Worm (Caenorhabditis elegans): Measurements from ENCODE around the gene ZK792.7.

- TF ChIP-seq T22C8.4 (GFP tag; IDR thresholded peaks at IDR 0.05) (no peak), tab-1 (GFP tag; IDR thresholded peaks at IDR 0.05) (no peak), ztf-29 (GFP tag; IDR thresholded peaks at IDR 0.05) (no peak), cog-1 (tag; optimal IDR thresholded peaks at IDR 0.05) (no peak), ref-1 (GFP tag; conservative IDR thresholded peaks at IDR 0.05) (no peak), flt-1 (GFP tag; IDR thresholded peaks at IDR 0.05) (no peak)
Measured at ce11 chrIV:11645354-11645753, 48.9 kb upstream of the ZK792.7 start.
